2 worm cellular contexts compared by ENCODE assay signal in the genomic region with DNA sequence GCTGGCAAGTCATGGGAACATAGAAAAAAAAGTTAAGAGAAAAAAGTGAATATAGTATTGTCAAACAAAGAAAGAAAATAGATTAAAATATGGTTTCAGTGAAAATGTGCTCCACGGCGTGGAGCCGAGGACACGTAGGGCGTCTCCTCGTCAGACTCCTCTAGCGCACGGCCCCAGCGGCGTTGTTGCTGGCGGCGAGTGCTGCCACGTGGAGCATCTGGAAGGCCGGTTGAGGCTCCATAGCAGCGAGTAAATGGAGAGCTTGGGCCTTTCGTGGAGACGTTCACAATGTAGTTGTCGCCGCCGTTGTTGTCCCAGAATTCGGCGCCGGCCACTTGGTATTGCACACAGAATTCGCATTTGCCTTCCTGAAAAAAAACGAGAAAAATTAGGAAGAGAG.
TF ChIP-seq lines count a peak whose summit lies in the region.

No protein-coding gene starts in this region.

TF ChIP-seq in whole organism, L4 larva, 104 proteins besides CTCF, POLR2A, EP300 and RAD21:
- TF ChIP-seq hmg-1.1 (GFP tag; IDR thresholded peaks at IDR 0.05; lab: Robert Waterston, UW) (peak; percentile 37; the same call in 1 of the 2 replicates), Y105C5A.15 (GFP tag; IDR thresholded peaks at IDR 0.05; lab: Robert Waterston, UW) (no peak), lim-7 (GFP tag; IDR thresholded peaks at IDR 0.05; lab: Robert Waterston, UW) (no peak), pqm-1 (tag; optimal IDR thresholded peaks at IDR 0.05; lab: Kevin White, UChicago) (no peak), nhr-77 (tag; optimal IDR thresholded peaks at IDR 0.05; lab: Kevin White, UChicago) (no peak), unc-39 (tag; optimal IDR thresholded peaks at IDR 0.05; lab: Kevin White, UChicago) (no peak), F44E2.7 (GFP tag; IDR thresholded peaks at IDR 0.05; lab: Robert Waterston, UW) (no peak), sdz-12 (GFP tag; optimal IDR thresholded peaks at IDR 0.05; lab: Kevin White, UChicago) (no peak), nhr-111 (GFP tag; optimal IDR thresholded peaks at IDR 0.05; lab: Kevin White, UChicago) (no peak), zfp-3 (GFP tag; conservative IDR thresholded peaks at IDR 0.05; lab: Robert Waterston, UW) (no peak), F10B5.3 (tag; optimal IDR thresholded peaks at IDR 0.05; lab: Kevin White, UChicago) (no peak), nhr-48 (tag; optimal IDR thresholded peaks at IDR 0.05; lab: Kevin White, UChicago) (no peak), lsy-2 (tag; optimal IDR thresholded peaks at IDR 0.05; lab: Kevin White, UChicago) (no peak), hif-1 (tag; optimal IDR thresholded peaks at IDR 0.05; lab: Kevin White, UChicago) (no peak), zip-2 (tag; optimal IDR thresholded peaks at IDR 0.05; lab: Kevin White, UChicago) (no peak), set-16 (GFP tag; IDR thresholded peaks at IDR 0.05; lab: Robert Waterston, UW) (peak; percentile 89), fos-1 (tag; optimal IDR thresholded peaks at IDR 0.05; lab: Kevin White, UChicago) (no peak), snpc-1.2 (GFP tag; IDR thresholded peaks at IDR 0.05; lab: Robert Waterston, UW) (0 out of 2 replicates have a peak, but pooled peaks have one; percentile 44)

TF ChIP-seq in whole organism, young adult, 124 proteins besides CTCF, POLR2A, EP300 and RAD21:
- TF ChIP-seq egl-44 (GFP tag; IDR thresholded peaks at IDR 0.05; lab: Robert Waterston, UW), result 0 out of 2 replicates have a peak, but pooled peaks have one; percentile 15
- TF ChIP-seq egrh-3 (GFP tag; IDR thresholded peaks at IDR 0.05; lab: Robert Waterston, UW), result peak; percentile 24; the same call in 1 of the 2 replicates
- TF ChIP-seq mcd-1 (GFP tag; IDR thresholded peaks at IDR 0.05; lab: Robert Waterston, UW), result peak; percentile 22; the same call in 1 of the 2 replicates
- no peak for TF ChIP-seq ekl-4 (GFP tag; IDR thresholded peaks at IDR 0.05; lab: Robert Waterston, UW)
- no peak for TF ChIP-seq B0019.2 (GFP tag; conservative IDR thresholded peaks at IDR 0.05; lab: Robert Waterston, UW)
- TF ChIP-seq Y56A3A.18 (GFP tag; IDR thresholded peaks at IDR 0.05; lab: Robert Waterston, UW), result no peak
- peak; percentile 48 for TF ChIP-seq sptf-2 (GFP tag; optimal IDR thresholded peaks at IDR 0.05; lab: Kevin White, UChicago)
- no peak for TF ChIP-seq madf-3 (GFP tag; IDR thresholded peaks at IDR 0.05; lab: Robert Waterston, UW)
- TF ChIP-seq dox-1 (GFP tag; IDR thresholded peaks at IDR 0.05; lab: Robert Waterston, UW), result peak; percentile 59; the same call in 1 of the 2 replicates
- TF ChIP-seq snpc-1.1 (tag; optimal IDR thresholded peaks at IDR 0.05; lab: Kevin White, UChicago; ENCODE audit: insufficient read depth), result no peak
- peak; percentile 89 for TF ChIP-seq zfh-2 (GFP tag; conservative IDR thresholded peaks at IDR 0.05; lab: Robert Waterston, UW)
- TF ChIP-seq hrde-1 (tag; optimal IDR thresholded peaks at IDR 0.05; lab: Kevin White, UChicago; ENCODE audit: borderline replicate concordance), result no peak
- TF ChIP-seq tlf-1 (GFP tag; optimal IDR thresholded peaks at IDR 0.05; lab: Kevin White, UChicago), result no peak
- no peak for TF ChIP-seq hmg-1.2 (GFP tag; IDR thresholded peaks at IDR 0.05; lab: Robert Waterston, UW)
- TF ChIP-seq cebp-2 (GFP tag; IDR thresholded peaks at IDR 0.05; lab: Robert Waterston, UW), result 0 out of 2 replicates have a peak, but pooled peaks have one; percentile 24
- no peak for TF ChIP-seq chd-7 (tag; optimal IDR thresholded peaks at IDR 0.05; lab: Kevin White, UChicago)
- no peak for TF ChIP-seq F33H1.4 (GFP tag; IDR thresholded peaks at IDR 0.05; lab: Robert Waterston, UW)
- no peak for TF ChIP-seq ceh-79 (tag; optimal IDR thresholded peaks at IDR 0.05; lab: Kevin White, UChicago)
- no peak for TF ChIP-seq F57C9.4 (tag; optimal IDR thresholded peaks at IDR 0.05; lab: Kevin White, UChicago)
- TF ChIP-seq attf-5 (GFP tag; optimal IDR thresholded peaks at IDR 0.05; lab: Kevin White, UChicago), result no peak
- no peak for TF ChIP-seq lin-40 (tag; optimal IDR thresholded peaks at IDR 0.05; lab: Kevin White, UChicago)
